Fruit fly (Drosophila melanogaster): ENCODE data around the gene CG7550.

- TF ChIP-seq ovo (GFP tag; optimal IDR thresholded peaks at IDR 0.05) (no peak), Crg-1 (GFP tag; optimal IDR thresholded peaks at IDR 0.05) (no peak), Clk (GFP tag; optimal IDR thresholded peaks at IDR 0.05) (no peak), pad (GFP tag; optimal IDR thresholded peaks at IDR 0.05) (no peak), CG7101 (tag; optimal IDR thresholded peaks at IDR 0.05) (no peak), Mnt (GFP tag; optimal IDR thresholded peaks at IDR 0.05) (no peak), CG33017 (tag; optimal IDR thresholded peaks at IDR 0.05) (no peak), CG12768 (GFP tag; optimal IDR thresholded peaks at IDR 0.05) (no peak), CG7045 (GFP tag; optimal IDR thresholded peaks at IDR 0.05) (no peak), CG11617 (GFP tag; optimal IDR thresholded peaks at IDR 0.05) (no peak)
These were observed 41.1 kb upstream of the CG7550 start, which contains the start of gene CG13675 for dm6 chr3L:8165436-8165835.
